Worm (Caenorhabditis elegans): ENCODE data around the gene lin-23.

ce11 chrII:6327317-6327716 is 43.8 kb upstream of the lin-23 start:
- no peak for TF ChIP-seq ama-1 (optimal IDR thresholded peaks at IDR 0.05)
- TF ChIP-seq B0310.2 (tag; optimal IDR thresholded peaks at IDR 0.05), result no peak
- TF ChIP-seq pes-1 (GFP tag; IDR thresholded peaks at IDR 0.05), result no peak
- no peak for TF ChIP-seq ets-7 (tag; optimal IDR thresholded peaks at IDR 0.05)
- no peak for TF ChIP-seq tbx-37 (GFP tag; conservative IDR thresholded peaks at IDR 0.05)
- TF ChIP-seq hmbx-1 (tag; optimal IDR thresholded peaks at IDR 0.05), result no peak
- TF ChIP-seq sea-1 (GFP tag; conservative IDR thresholded peaks at IDR 0.05), result no peak
- no peak for TF ChIP-seq tra-4 (tag; optimal IDR thresholded peaks at IDR 0.05)
- TF ChIP-seq scrt-1 (GFP tag; IDR thresholded peaks at IDR 0.05), result no peak

Measured in whole organism, early embryonic.